Worm (Caenorhabditis elegans) whole organism, midembryonic: ENCODE results near the gene C03H5.9.

Experiments
- flt-1 ChIP-seq: fragments of 200-800 bp; sonication (Bioruptor generic); IDR thresholded peaks from 2 replicates; pipeline ENCODE4 v1.3.6; 2022; ENCODE audit warnings: missing genetic modification characterization, missing compliant biosample characterization
- med-1 ChIP-seq: sonication (generic microtip); optimal IDR thresholded peaks from 2 replicates; lab custom pipeline; 2017; ENCODE audit warnings: missing genetic modification characterization, mild to moderate bottlenecking, missing compliant biosample characterization, antibody characterized with exemption, missing genetic modification reagents; ENCODE audit not compliant: insufficient read depth
- tab-1 ChIP-seq: fragments of 200-800 bp; sonication (Bioruptor generic); IDR thresholded peaks from 2 replicates; pipeline ENCODE4 v1.3.6; 2022; ENCODE audit warnings: missing genetic modification characterization, missing compliant biosample characterization
- ztf-29 ChIP-seq: fragments of 200-800 bp; sonication (Bioruptor generic); IDR thresholded peaks from 2 replicates; pipeline ENCODE4 v1.3.6; 2022; ENCODE audit warnings: missing genetic modification reagents, missing genetic modification characterization, missing compliant biosample characterization

- TF ChIP-seq med-1, result no peak
- no peak for TF ChIP-seq tab-1 (GFP tag; lab: Robert Waterston, UW)
- TF ChIP-seq ztf-29 (GFP tag; lab: Robert Waterston, UW), result no peak
- TF ChIP-seq flt-1 (GFP tag; lab: Robert Waterston, UW), result no peak
Measured at ce11 chrII:333853-334449, 44.5 kb upstream of the C03H5.9 start.
